Worm (Caenorhabditis elegans): Measurements from ENCODE around the gene H37A05.2.

DNA sequence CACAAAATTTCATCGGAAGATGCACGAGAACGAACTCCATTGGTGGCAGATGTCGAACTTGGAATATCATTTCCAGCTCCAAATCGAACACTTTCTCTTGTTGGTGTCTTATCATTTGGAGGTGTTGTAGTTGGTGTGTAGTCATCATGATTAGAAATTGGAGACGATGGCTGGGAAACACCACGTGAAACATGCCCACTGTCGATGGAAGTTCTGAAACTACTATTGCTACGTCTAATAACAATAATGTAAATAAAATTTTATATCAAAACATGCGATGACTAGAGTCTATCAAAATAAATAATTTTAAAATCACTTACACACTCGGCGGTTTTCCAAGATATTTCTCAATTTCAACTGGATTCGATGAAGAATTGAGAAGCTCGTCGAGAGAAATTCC is 18.3 kb upstream of the H37A05.2 start:
- no peak for TF ChIP-seq F57C9.4 (tag; optimal IDR thresholded peaks at IDR 0.05)
- no peak for TF ChIP-seq egl-44 (GFP tag; IDR thresholded peaks at IDR 0.05)
- no peak for TF ChIP-seq ztf-28 (GFP tag; IDR thresholded peaks at IDR 0.05)
- TF ChIP-seq ztf-26 (tag; optimal IDR thresholded peaks at IDR 0.05): no peak
- TF ChIP-seq F57A8.1 (GFP tag; optimal IDR thresholded peaks at IDR 0.05): no peak
- no peak for TF ChIP-seq ztf-6 (GFP tag; IDR thresholded peaks at IDR 0.05)
- TF ChIP-seq snpc-4 (GFP tag; optimal IDR thresholded peaks at IDR 0.05): no peak
- no peak for TF ChIP-seq snpc-4 (tag; optimal IDR thresholded peaks at IDR 0.05)
- no peak for TF ChIP-seq nhr-90 (tag; optimal IDR thresholded peaks at IDR 0.05)
- no peak for TF ChIP-seq T26A5.8 (tag; optimal IDR thresholded peaks at IDR 0.05)
- TF ChIP-seq ZK185.1 (tag; optimal IDR thresholded peaks at IDR 0.05; ENCODE audit: poor library complexity, severe bottlenecking): no peak
- no peak for TF ChIP-seq ama-1 (optimal IDR thresholded peaks at IDR 0.05)
- TF ChIP-seq ama-1 (GFP tag; optimal IDR thresholded peaks at IDR 0.05): no peak
- TF ChIP-seq lsy-27 (tag; optimal IDR thresholded peaks at IDR 0.05; ENCODE audit: borderline replicate concordance, insufficient read depth): no peak
